Fruit fly (Drosophila melanogaster) whole organism, embryonic: ENCODE results near the gene rush.

Experiments
- Antp ChIP-seq: fragments of 200-800 bp; sonication (Bioruptor generic); optimal IDR thresholded peaks from 3 replicates; lab custom pipeline; 2016; ENCODE audit warnings: missing biosample characterization, missing genetic modification characterization
- Atf6 ChIP-seq: fragments of 200-800 bp; sonication (Bioruptor generic); IDR thresholded peaks from 2 replicates; pipeline ENCODE4 v1.3.6; 2022; ENCODE audit warnings: missing biosample characterization, missing genetic modification characterization
- Bdp1 ChIP-seq: fragments of 200-800 bp; sonication (Bioruptor generic); optimal IDR thresholded peaks from 3 replicates; lab custom pipeline; 2016; ENCODE audit warnings: missing biosample characterization, missing genetic modification characterization
- Blimp-1 ChIP-seq: fragments of 200-800 bp; sonication (Bioruptor generic); optimal IDR thresholded peaks from 3 replicates; lab custom pipeline; 2018; ENCODE audit warnings: missing biosample characterization, missing genetic modification characterization, mild to moderate bottlenecking, moderate library complexity, missing genetic modification reagents
- Bteb2 ChIP-seq: fragments of 200-800 bp; sonication (Bioruptor generic); optimal IDR thresholded peaks from 2 replicates; lab custom pipeline; 2016; ENCODE audit warnings: missing biosample characterization, missing genetic modification characterization
- CG10147 ChIP-seq: fragments of 200-800 bp; sonication (Bioruptor generic); optimal IDR thresholded peaks from 2 replicates; lab custom pipeline; 2019; ENCODE audit warnings: missing biosample characterization, mild to moderate bottlenecking, missing genetic modification characterization, moderate library complexity
- CG10543 ChIP-seq: fragments of 200-800 bp; sonication (Bioruptor generic); optimal IDR thresholded peaks from 3 replicates; lab custom pipeline; 2017; ENCODE audit warnings: missing biosample characterization, mild to moderate bottlenecking, missing genetic modification characterization, moderate library complexity
- CG11085 ChIP-seq: fragments of 200-800 bp; sonication (Bioruptor generic); IDR thresholded peaks from 2 replicates; pipeline ENCODE4 v1.3.6; 2022; ENCODE audit warnings: missing biosample characterization, missing genetic modification characterization
- CG11247 ChIP-seq: fragments of 200-800 bp; sonication (Bioruptor generic); IDR thresholded peaks from 2 replicates; pipeline ENCODE4 v1.3.6; 2022; ENCODE audit warnings: missing biosample characterization, missing genetic modification characterization
- CG12769 ChIP-seq: fragments of 200-800 bp; sonication (Bioruptor generic); optimal IDR thresholded peaks from 2 replicates; lab custom pipeline; 2019; ENCODE audit warnings: missing biosample characterization, mild to moderate bottlenecking, missing genetic modification characterization, moderate library complexity
- CG13424 ChIP-seq: fragments of 200-800 bp; sonication (Bioruptor generic); optimal IDR thresholded peaks from 2 replicates; lab custom pipeline; 2019; ENCODE audit warnings: missing biosample characterization, mild to moderate bottlenecking, missing genetic modification characterization, moderate library complexity
- CG14050 ChIP-seq: fragments of 200-800 bp; sonication (Bioruptor generic); IDR thresholded peaks from 3 replicates; pipeline ENCODE4 v1.3.6; 2022; ENCODE audit warnings: missing biosample characterization, missing genetic modification characterization
- CG14860 ChIP-seq: fragments of 200-800 bp; sonication (Bioruptor generic); IDR thresholded peaks from 3 replicates; pipeline ENCODE4 v1.3.6; 2022; ENCODE audit warnings: missing biosample characterization, missing genetic modification characterization; ENCODE audit not compliant: partially characterized antibody
- CG15514 ChIP-seq: fragments of 200-800 bp; sonication (Bioruptor generic); optimal IDR thresholded peaks from 3 replicates; lab custom pipeline; 2017; ENCODE audit warnings: missing biosample characterization, missing genetic modification characterization, mild to moderate bottlenecking, moderate library complexity, missing genetic modification reagents
- CG16813 ChIP-seq: fragments of 200-800 bp; sonication (Bioruptor generic); IDR thresholded peaks from 3 replicates; pipeline ENCODE4 v1.3.6; 2022; ENCODE audit warnings: missing biosample characterization, missing genetic modification characterization; ENCODE audit not compliant: partially characterized antibody
- CG17385 ChIP-seq: fragments of 200-800 bp; sonication (Bioruptor generic); optimal IDR thresholded peaks from 3 replicates; lab custom pipeline; 2018; ENCODE audit warnings: missing biosample characterization, mild to moderate bottlenecking, missing genetic modification characterization
- CG1832 ChIP-seq: fragments of 200-800 bp; sonication (Bioruptor generic); optimal IDR thresholded peaks from 2 replicates; lab custom pipeline; 2017; ENCODE audit warnings: missing biosample characterization, mild to moderate bottlenecking, missing genetic modification characterization, inconsistent platforms
- CG2120 ChIP-seq: fragments of 200-800 bp; sonication (Bioruptor generic); optimal IDR thresholded peaks from 3 replicates; lab custom pipeline; 2016; ENCODE audit warnings: missing biosample characterization, missing genetic modification characterization
- CG2199 ChIP-seq: fragments of 200-800 bp; sonication (Bioruptor generic); IDR thresholded peaks from 3 replicates; pipeline ENCODE4 v1.3.6; 2022; ENCODE audit warnings: missing biosample characterization, missing genetic modification characterization
- CG2678 ChIP-seq: fragments of 200-800 bp; sonication (Bioruptor generic); optimal IDR thresholded peaks from 3 replicates; lab custom pipeline; 2019; ENCODE audit warnings: missing biosample characterization, mild to moderate bottlenecking, missing genetic modification characterization, moderate library complexity
- CG31224 ChIP-seq: fragments of 200-800 bp; sonication (Bioruptor generic); IDR thresholded peaks from 2 replicates; pipeline ENCODE4 v1.3.6; 2022; ENCODE audit warnings: missing biosample characterization, missing genetic modification characterization
- CG33213 ChIP-seq: fragments of 200-800 bp; sonication (Bioruptor generic); optimal IDR thresholded peaks from 3 replicates; lab custom pipeline; 2016; ENCODE audit warnings: missing biosample characterization, missing genetic modification characterization
- CG33557 ChIP-seq: fragments of 200-800 bp; sonication (Bioruptor generic); optimal IDR thresholded peaks from 2 replicates; lab custom pipeline; 2019; ENCODE audit warnings: missing biosample characterization, mild to moderate bottlenecking, missing genetic modification characterization, moderate library complexity
- CG34376 ChIP-seq: fragments of 200-800 bp; sonication (Bioruptor generic); optimal IDR thresholded peaks from 2 replicates; lab custom pipeline; 2018; ENCODE audit warnings: missing biosample characterization, mild to moderate bottlenecking, missing genetic modification characterization
- CG6813 ChIP-seq: fragments of 200-800 bp; sonication (Bioruptor generic); optimal IDR thresholded peaks from 2 replicates; lab custom pipeline; 2017; ENCODE audit warnings: missing biosample characterization, missing genetic modification characterization, mild to moderate bottlenecking, moderate library complexity, missing genetic modification reagents
- CG8290 ChIP-seq, 3 experiments: fragments of 200-800 bp; sonication (Bioruptor generic); optimal IDR thresholded peaks; 2 replicates each; lab custom pipeline; 2016 to 2019; ENCODE audit warnings: missing biosample characterization in 3 of 3, missing genetic modification characterization in 3 of 3, mild to moderate bottlenecking in 2 of 3, moderate library complexity in 1 of 3
- CHES-1-like ChIP-seq: fragments of 200-800 bp; sonication (Bioruptor generic); optimal IDR thresholded peaks from 2 replicates; lab custom pipeline; 2016; ENCODE audit warnings: missing biosample characterization, missing genetic modification characterization
- CoRest ChIP-seq: fragments of 200-800 bp; sonication (Bioruptor generic); optimal IDR thresholded peaks from 3 replicates; lab custom pipeline; 2018; ENCODE audit warnings: missing biosample characterization, mild to moderate bottlenecking, missing genetic modification characterization, moderate library complexity
- D19A ChIP-seq: fragments of 200-800 bp; optimal IDR thresholded peaks from 3 replicates; lab custom pipeline; 2019; ENCODE audit warnings: missing biosample characterization, mild to moderate bottlenecking, missing genetic modification characterization, moderate library complexity
- HmgZ ChIP-seq: fragments of 200-800 bp; sonication (Bioruptor generic); optimal IDR thresholded peaks from 2 replicates; lab custom pipeline; 2018; ENCODE audit warnings: missing biosample characterization, mild to moderate bottlenecking, missing genetic modification characterization
- NFAT ChIP-seq: fragments of 200-800 bp; sonication (Bioruptor generic); IDR thresholded peaks from 2 replicates; pipeline ENCODE4 v1.3.6; 2022; ENCODE audit warnings: missing biosample characterization, missing genetic modification characterization
- Nf-YA ChIP-seq: fragments of 200-800 bp; sonication (Bioruptor generic); IDR thresholded peaks from 2 replicates; pipeline ENCODE4 v1.3.6; 2022; ENCODE audit warnings: missing biosample characterization, missing genetic modification characterization
- Scr ChIP-seq: fragments of 200-800 bp; sonication (Bioruptor generic); IDR thresholded peaks from 2 replicates; pipeline ENCODE4 v1.3.6; 2022; ENCODE audit warnings: missing biosample characterization, missing genetic modification characterization; ENCODE audit not compliant: partially characterized antibody
- ato ChIP-seq: fragments of 200-800 bp; sonication (Bioruptor generic); IDR thresholded peaks from 2 replicates; pipeline ENCODE4 v1.3.6; 2022; ENCODE audit warnings: missing biosample characterization, missing genetic modification characterization; ENCODE audit not compliant: partially characterized antibody
- bowl ChIP-seq: fragments of 200-800 bp; sonication (Bioruptor generic); IDR thresholded peaks from 2 replicates; pipeline ENCODE4 v1.3.6; 2022; ENCODE audit warnings: missing biosample characterization, missing genetic modification characterization
- chinmo ChIP-seq: fragments of 200-800 bp; sonication (Bioruptor generic); IDR thresholded peaks from 4 replicates; pipeline ENCODE4 v1.3.6; 2022; ENCODE audit warnings: missing biosample characterization, missing genetic modification characterization; ENCODE audit not compliant: partially characterized antibody
- dpn ChIP-seq, 2 experiments: fragments of 200-800 bp; sonication (Bioruptor generic); optimal IDR thresholded peaks; 3 replicates each; lab custom pipeline; 2016; ENCODE audit warnings: missing biosample characterization in 2 of 2, missing genetic modification characterization in 2 of 2
- ind ChIP-seq: fragments of 200-800 bp; sonication (Bioruptor generic); optimal IDR thresholded peaks from 3 replicates; lab custom pipeline; 2016; ENCODE audit warnings: missing biosample characterization, missing genetic modification characterization
- insv ChIP-seq, 2 experiments: fragments of 200-800 bp; sonication (Bioruptor generic); optimal IDR thresholded peaks; 3 replicates each; lab custom pipeline; 2016 to 2018; ENCODE audit warnings: missing biosample characterization in 2 of 2, missing genetic modification characterization in 2 of 2
- inv ChIP-seq: fragments of 200-800 bp; sonication (Bioruptor generic); IDR thresholded peaks from 2 replicates; pipeline ENCODE4 v1.3.6; 2022; ENCODE audit warnings: missing biosample characterization, missing genetic modification characterization; ENCODE audit not compliant: partially characterized antibody
- mld ChIP-seq: fragments of 200-800 bp; sonication (Bioruptor generic); IDR thresholded peaks from 3 replicates; pipeline ENCODE4 v1.3.6; 2022; ENCODE audit warnings: missing biosample characterization, missing genetic modification characterization; ENCODE audit not compliant: partially characterized antibody
- oc ChIP-seq: fragments of 200-800 bp; sonication (Bioruptor generic); optimal IDR thresholded peaks from 2 replicates; lab custom pipeline; 2018; ENCODE audit warnings: missing biosample characterization, mild to moderate bottlenecking, missing genetic modification characterization, moderate library complexity
- pros ChIP-seq: fragments of 200-800 bp; sonication (Bioruptor generic); optimal IDR thresholded peaks from 3 replicates; lab custom pipeline; 2019; ENCODE audit warnings: missing biosample characterization, mild to moderate bottlenecking, missing genetic modification characterization, moderate library complexity
- ro ChIP-seq: fragments of 200-800 bp; sonication (Bioruptor generic); IDR thresholded peaks from 2 replicates; pipeline ENCODE4 v1.3.6; 2022; ENCODE audit warnings: missing biosample characterization, missing genetic modification characterization
- sima ChIP-seq: fragments of 200-800 bp; sonication (Bioruptor generic); optimal IDR thresholded peaks from 2 replicates; lab custom pipeline; 2016; ENCODE audit warnings: missing biosample characterization, missing genetic modification characterization
- stc ChIP-seq: fragments of 200-800 bp; sonication (Bioruptor generic); IDR thresholded peaks from 2 replicates; pipeline ENCODE4 v1.3.6; 2022; ENCODE audit warnings: missing biosample characterization, missing genetic modification characterization
- tin ChIP-seq: fragments of 200-800 bp; sonication (Bioruptor generic); optimal IDR thresholded peaks from 3 replicates; lab custom pipeline; 2016; ENCODE audit warnings: missing biosample characterization, missing genetic modification characterization
- zen ChIP-seq: fragments of 200-800 bp; sonication (Bioruptor generic); optimal IDR thresholded peaks from 3 replicates; lab custom pipeline; 2018; ENCODE audit warnings: missing biosample characterization, mild to moderate bottlenecking, missing genetic modification characterization, moderate library complexity
- zen2 ChIP-seq: fragments of 200-800 bp; sonication (Bioruptor generic); IDR thresholded peaks from 3 replicates; pipeline ENCODE4 v1.3.6; 2022; ENCODE audit warnings: missing biosample characterization, missing genetic modification characterization; ENCODE audit not compliant: partially characterized antibody

Gene rush

dm6 chrX:1517618-1518017, 39.3 kb downstream of the rush start (continued):
- TF ChIP-seq Bteb2 (GFP tag; lab: Kevin White, UChicago) (no peak), CG11247 (peak; percentile 55), CHES-1-like (GFP tag; lab: Kevin White, UChicago) (peak; percentile 42), dpn (GFP tag; optimal IDR thresholded peaks at IDR 0.05; lab: Kevin White, UChicago) (peak; percentile 36 to 45), bowl (no peak), NFAT (GFP tag; lab: Robert Waterston, UW) (peak; percentile 63), ato (GFP tag; lab: Robert Waterston, UW) (peak; percentile 73), HmgZ (tag; lab: Kevin White, UChicago) (peak; percentile 26), Scr (GFP tag; lab: Robert Waterston, UW) (peak; percentile 93), CG17385 (GFP tag; lab: Kevin White, UChicago) (peak; percentile 39), CG31224 (GFP tag; lab: Robert Waterston, UW) (peak; percentile 99), Bdp1 (no peak), Atf6 (peak; percentile 63), oc (no peak), CG2199 (no peak), tin (GFP tag; lab: Kevin White, UChicago) (peak; percentile 34), CG13424 (tag; lab: Kevin White, UChicago) (peak; percentile 7), zen2 (GFP tag; lab: Robert Waterston, UW) (peak; percentile 93), CG6813 (GFP tag; lab: Kevin White, UChicago) (peak; percentile 42), CG14860 (GFP tag; lab: Robert Waterston, UW) (peak; percentile 83), sima (GFP tag; lab: Kevin White, UChicago) (no peak), CG2120 (GFP tag; lab: Kevin White, UChicago) (peak; percentile 62), CG10543 (peak; percentile 53), D19A (tag; lab: Kevin White, UChicago) (peak; percentile 5), chinmo (GFP tag; lab: Robert Waterston, UW) (peak; percentile 92), CG34376 (GFP tag; lab: Kevin White, UChicago) (peak; percentile 55), insv (GFP tag; optimal IDR thresholded peaks at IDR 0.05; lab: Kevin White, UChicago) (peak in 1 of 2 experiments; percentile 77), CG1832 (GFP tag; lab: Kevin White, UChicago) (no peak), CG16813 (peak; percentile 90), inv (peak; percentile 86), CG12769 (peak; percentile 95), CG11085 (GFP tag; lab: Robert Waterston, UW) (0 out of 2 replicates have a peak, but pooled peaks have one; percentile 27), mld (GFP tag; lab: Robert Waterston, UW) (peak; percentile 89), CG33213 (GFP tag; lab: Kevin White, UChicago) (peak; percentile 35), CG33557 (GFP tag; lab: Kevin White, UChicago) (no peak), ro (GFP tag; lab: Robert Waterston, UW) (no peak), Antp (GFP tag; lab: Kevin White, UChicago) (peak; percentile 37), CG14050 (GFP tag; lab: Robert Waterston, UW) (no peak), CG10147 (GFP tag; lab: Kevin White, UChicago) (peak; percentile 49), CG8290 (GFP tag; optimal IDR thresholded peaks at IDR 0.05; lab: Kevin White, UChicago) (peak; percentile 12), CG8290 (tag; optimal IDR thresholded peaks at IDR 0.05; lab: Kevin White, UChicago) (peak in 1 of 2 experiments; percentile 78), CG15514 (GFP tag; lab: Kevin White, UChicago) (peak; percentile 44), Blimp-1 (peak; percentile 22), zen (tag; lab: Kevin White, UChicago) (peak; percentile 14), pros (peak; percentile 97), CoRest (tag; lab: Kevin White, UChicago) (peak; percentile 21), Nf-YA (GFP tag; lab: Robert Waterston, UW) (peak; percentile 28; the same call in 1 of the 2 replicates), stc (GFP tag; lab: Robert Waterston, UW) (0 out of 2 replicates have a peak, but pooled peaks have one; percentile 7), CG2678 (peak; percentile 36), ind (peak; percentile 12)
